Worm (Caenorhabditis elegans): ENCODE results near the gene fbxa-25.
"Not testable (repeated sequence)": the region's sequence is repeated elsewhere in the genome, so short reads cannot be mapped to it uniquely, and the experiment has no call there.

DNA sequence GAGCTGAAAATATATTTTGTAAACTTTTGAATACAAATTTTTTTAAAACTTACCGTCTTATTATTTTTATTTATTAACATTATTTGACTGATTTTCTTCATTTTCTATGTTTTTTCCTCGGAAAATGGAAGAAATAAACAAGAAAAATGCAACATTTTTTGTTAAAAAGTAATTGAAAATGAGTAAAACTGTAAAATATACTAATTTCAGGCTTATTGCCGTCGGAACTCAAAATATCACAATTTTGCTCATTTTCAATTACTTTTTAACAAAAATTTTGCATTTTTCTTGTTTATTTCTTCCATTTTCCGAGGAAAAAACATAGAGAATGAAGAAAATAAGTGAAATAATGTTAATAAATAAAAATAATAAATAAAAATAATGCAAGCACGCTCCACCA is 26.2 kb upstream of the fbxa-25 start, which contains the start of gene Y82E9BR.10:
- not testable (repeated sequence) for TF ChIP-seq unc-39 (tag; optimal IDR thresholded peaks at IDR 0.05); unc-62 (GFP tag; optimal IDR thresholded peaks at IDR 0.05); mep-1 (tag; optimal IDR thresholded peaks at IDR 0.05); nhr-76 (tag; optimal IDR thresholded peaks at IDR 0.05); snpc-4 (tag; optimal IDR thresholded peaks at IDR 0.05); pha-4 (tag; optimal IDR thresholded peaks at IDR 0.05); nhr-28 (tag; optimal IDR thresholded peaks at IDR 0.05); ceh-83 (GFP tag; optimal IDR thresholded peaks at IDR 0.05); elt-3 (tag; optimal IDR thresholded peaks at IDR 0.05); elt-1 (tag; optimal IDR thresholded peaks at IDR 0.05; ENCODE audit: borderline replicate concordance, insufficient read depth); flh-1 (GFP tag; optimal IDR thresholded peaks at IDR 0.05)

All from whole organism, mixed stage, embryonic.